Fruit fly (Drosophila melanogaster) whole organism, embryonic: ENCODE data around the gene fne.

Source experiments
- Adf1 ChIP-seq: fragments of 200-800 bp; sonication (Bioruptor generic); IDR thresholded peaks from 2 replicates; pipeline ENCODE4 v1.3.6; 2022; ENCODE audit warnings: missing biosample characterization, missing genetic modification characterization
- B-H1 ChIP-seq: fragments of 200-800 bp; sonication (Bioruptor generic); IDR thresholded peaks from 3 replicates; pipeline ENCODE4 v1.3.6; 2022; ENCODE audit warnings: missing biosample characterization, missing genetic modification characterization
- CG10209 ChIP-seq: fragments of 200-800 bp; sonication (Bioruptor generic); optimal IDR thresholded peaks from 3 replicates; lab custom pipeline; 2017; ENCODE audit warnings: missing biosample characterization, mild to moderate bottlenecking, missing genetic modification characterization, missing genetic modification reagents
- CG1233 ChIP-seq: fragments of 200-800 bp; sonication (Bioruptor generic); optimal IDR thresholded peaks from 4 replicates; lab custom pipeline; 2018; ENCODE audit warnings: missing biosample characterization, mild to moderate bottlenecking, missing genetic modification characterization
- CG12769 ChIP-seq: fragments of 200-800 bp; sonication (Bioruptor generic); optimal IDR thresholded peaks from 2 replicates; lab custom pipeline; 2019; ENCODE audit warnings: missing biosample characterization, mild to moderate bottlenecking, missing genetic modification characterization, moderate library complexity
- CG13894 ChIP-seq: fragments of 200-800 bp; sonication (Bioruptor generic); optimal IDR thresholded peaks from 3 replicates; lab custom pipeline; 2018; ENCODE audit warnings: missing biosample characterization, mild to moderate bottlenecking, missing genetic modification characterization, moderate library complexity
- CG14014 ChIP-seq: fragments of 200-800 bp; sonication (Bioruptor generic); IDR thresholded peaks from 2 replicates; pipeline ENCODE4 v1.3.6; 2022; ENCODE audit warnings: missing biosample characterization, missing genetic modification characterization
- CG14710 ChIP-seq: fragments of 200-800 bp; sonication (Bioruptor generic); optimal IDR thresholded peaks from 3 replicates; lab custom pipeline; 2019; ENCODE audit warnings: missing biosample characterization, mild to moderate bottlenecking, missing genetic modification characterization, moderate library complexity
- CG1529 ChIP-seq: fragments of 200-800 bp; sonication (Bioruptor generic); optimal IDR thresholded peaks from 3 replicates; lab custom pipeline; 2018; ENCODE audit warnings: missing biosample characterization, missing genetic modification characterization
- CG1603 ChIP-seq: fragments of 200-800 bp; sonication (Bioruptor generic); optimal IDR thresholded peaks from 2 replicates; lab custom pipeline; 2019; ENCODE audit warnings: missing biosample characterization, mild to moderate bottlenecking, missing genetic modification characterization, moderate library complexity
- CG17328 ChIP-seq: fragments of 200-800 bp; sonication (Bioruptor generic); IDR thresholded peaks from 2 replicates; pipeline ENCODE4 v1.3.6; 2022; ENCODE audit warnings: missing biosample characterization, missing genetic modification characterization
- CG17802 ChIP-seq: fragments of 200-800 bp; sonication (Bioruptor generic); optimal IDR thresholded peaks from 2 replicates; lab custom pipeline; 2018; ENCODE audit warnings: missing biosample characterization, mild to moderate bottlenecking, missing genetic modification characterization, moderate library complexity
- CG2116 ChIP-seq: fragments of 200-800 bp; sonication (Bioruptor generic); optimal IDR thresholded peaks from 3 replicates; lab custom pipeline; 2018; ENCODE audit warnings: missing biosample characterization, mild to moderate bottlenecking, missing genetic modification characterization
- CG30020 ChIP-seq: fragments of 200-800 bp; optimal IDR thresholded peaks from 2 replicates; lab custom pipeline; 2019; ENCODE audit warnings: missing biosample characterization, mild to moderate bottlenecking, missing genetic modification characterization, moderate library complexity
- CG30431 ChIP-seq: fragments of 200-800 bp; sonication (Bioruptor generic); optimal IDR thresholded peaks from 2 replicates; lab custom pipeline; 2017; ENCODE audit warnings: missing biosample characterization, missing genetic modification characterization
- CG33557 ChIP-seq: fragments of 200-800 bp; sonication (Bioruptor generic); optimal IDR thresholded peaks from 2 replicates; lab custom pipeline; 2019; ENCODE audit warnings: missing biosample characterization, mild to moderate bottlenecking, missing genetic modification characterization, moderate library complexity
- CG3407 ChIP-seq: fragments of 200-800 bp; sonication (Bioruptor generic); optimal IDR thresholded peaks from 2 replicates; lab custom pipeline; 2018; ENCODE audit warnings: missing biosample characterization, mild to moderate bottlenecking, missing genetic modification characterization
- CG4282 ChIP-seq: fragments of 200-800 bp; sonication (Bioruptor generic); optimal IDR thresholded peaks from 2 replicates; lab custom pipeline; 2016; ENCODE audit warnings: missing biosample characterization, missing genetic modification characterization
- CG4328 ChIP-seq: fragments of 200-800 bp; sonication (Bioruptor generic); optimal IDR thresholded peaks from 3 replicates; lab custom pipeline; 2017; ENCODE audit warnings: missing biosample characterization, missing genetic modification reagents, missing genetic modification characterization
- CG4707 ChIP-seq: fragments of 200-800 bp; sonication (Bioruptor generic); optimal IDR thresholded peaks from 2 replicates; lab custom pipeline; 2018; ENCODE audit warnings: missing biosample characterization, mild to moderate bottlenecking, missing genetic modification characterization, moderate library complexity
- CG6254 ChIP-seq: fragments of 200-800 bp; sonication (Bioruptor generic); optimal IDR thresholded peaks from 3 replicates; lab custom pipeline; 2017; ENCODE audit warnings: mild to moderate bottlenecking, missing biosample characterization, missing genetic modification reagents, missing genetic modification characterization
- CG6272 ChIP-seq: fragments of 200-800 bp; sonication (Bioruptor generic); IDR thresholded peaks from 2 replicates; pipeline ENCODE4 v1.3.6; 2022; ENCODE audit warnings: missing biosample characterization, missing genetic modification characterization
- CG6813 ChIP-seq: fragments of 200-800 bp; sonication (Bioruptor generic); optimal IDR thresholded peaks from 2 replicates; lab custom pipeline; 2017; ENCODE audit warnings: missing biosample characterization, missing genetic modification characterization, mild to moderate bottlenecking, moderate library complexity, missing genetic modification reagents
- CG7271 ChIP-seq: fragments of 200-800 bp; sonication (Bioruptor generic); optimal IDR thresholded peaks from 2 replicates; lab custom pipeline; 2018; ENCODE audit warnings: missing biosample characterization, mild to moderate bottlenecking, missing genetic modification characterization, moderate library complexity
- CG8290 ChIP-seq, 3 experiments: fragments of 200-800 bp; sonication (Bioruptor generic); optimal IDR thresholded peaks; 2 replicates each; lab custom pipeline; 2016 to 2019; ENCODE audit warnings: missing biosample characterization in 3 of 3, missing genetic modification characterization in 3 of 3, mild to moderate bottlenecking in 2 of 3, moderate library complexity in 1 of 3
- CG8944 ChIP-seq: fragments of 200-800 bp; sonication (Bioruptor generic); optimal IDR thresholded peaks from 3 replicates; lab custom pipeline; 2016; ENCODE audit warnings: missing biosample characterization, missing genetic modification characterization
- CG9797 ChIP-seq: fragments of 200-800 bp; sonication (Bioruptor generic); optimal IDR thresholded peaks from 3 replicates; lab custom pipeline; 2018; ENCODE audit warnings: missing biosample characterization, mild to moderate bottlenecking, missing genetic modification characterization
- Dad ChIP-seq: fragments of 200-800 bp; sonication (Bioruptor generic); optimal IDR thresholded peaks from 3 replicates; lab custom pipeline; 2016; ENCODE audit warnings: missing biosample characterization, missing genetic modification characterization
- Dek ChIP-seq: fragments of 200-800 bp; sonication (Bioruptor generic); optimal IDR thresholded peaks from 3 replicates; lab custom pipeline; 2019; ENCODE audit warnings: missing biosample characterization, mild to moderate bottlenecking, missing genetic modification characterization, moderate library complexity
- Fer1 ChIP-seq: fragments of 200-800 bp; sonication (Bioruptor generic); optimal IDR thresholded peaks from 2 replicates; lab custom pipeline; 2017; ENCODE audit warnings: missing biosample characterization, mild to moderate bottlenecking, missing genetic modification characterization
- HLHmδ ChIP-seq: fragments of 200-800 bp; sonication (Bioruptor generic); optimal IDR thresholded peaks from 2 replicates; lab custom pipeline; 2018; ENCODE audit warnings: missing biosample characterization, mild to moderate bottlenecking, missing genetic modification characterization, moderate library complexity
- Hmr ChIP-seq: fragments of 200-800 bp; sonication (Bioruptor generic); optimal IDR thresholded peaks from 3 replicates; lab custom pipeline; 2017; ENCODE audit warnings: mild to moderate bottlenecking, missing biosample characterization, missing genetic modification reagents, missing genetic modification characterization
- MTF-1 ChIP-seq: fragments of 200-800 bp; sonication (Bioruptor generic); optimal IDR thresholded peaks from 2 replicates; lab custom pipeline; 2018; ENCODE audit warnings: missing biosample characterization, mild to moderate bottlenecking, missing genetic modification characterization, borderline replicate concordance
- abd-A ChIP-seq: fragments of 200-800 bp; sonication (Bioruptor generic); optimal IDR thresholded peaks from 3 replicates; lab custom pipeline; 2019; ENCODE audit warnings: missing biosample characterization, mild to moderate bottlenecking, missing genetic modification characterization, moderate library complexity
- ap ChIP-seq: fragments of 200-800 bp; sonication (Bioruptor generic); IDR thresholded peaks from 2 replicates; pipeline ENCODE4 v1.3.6; 2022; ENCODE audit warnings: missing biosample characterization, missing genetic modification characterization
- ara ChIP-seq: fragments of 200-800 bp; sonication (Bioruptor generic); IDR thresholded peaks from 2 replicates; pipeline ENCODE4 v1.3.6; 2022; ENCODE audit warnings: missing biosample characterization, missing genetic modification characterization
- ase ChIP-seq: fragments of 200-800 bp; sonication (Bioruptor generic); IDR thresholded peaks from 3 replicates; pipeline ENCODE4 v1.3.6; 2022; ENCODE audit warnings: missing biosample characterization, missing genetic modification characterization
- dmrt11E ChIP-seq: fragments of 200-800 bp; sonication (Bioruptor generic); optimal IDR thresholded peaks from 3 replicates; lab custom pipeline; 2018; ENCODE audit warnings: missing biosample characterization, mild to moderate bottlenecking, missing genetic modification characterization, moderate library complexity
- insv ChIP-seq, 2 experiments: fragments of 200-800 bp; sonication (Bioruptor generic); optimal IDR thresholded peaks; 3 replicates each; lab custom pipeline; 2016 to 2018; ENCODE audit warnings: missing biosample characterization in 2 of 2, missing genetic modification characterization in 2 of 2
- kah ChIP-seq: fragments of 200-800 bp; sonication (Bioruptor generic); optimal IDR thresholded peaks from 2 replicates; lab custom pipeline; 2018; ENCODE audit warnings: missing biosample characterization, mild to moderate bottlenecking, missing genetic modification characterization
- kay ChIP-seq: fragments of 200-800 bp; sonication (Bioruptor generic); optimal IDR thresholded peaks from 2 replicates; lab custom pipeline; 2016; ENCODE audit warnings: missing biosample characterization, missing genetic modification characterization
- ken ChIP-seq: fragments of 200-800 bp; sonication (Bioruptor generic); IDR thresholded peaks from 3 replicates; pipeline ENCODE4 v1.3.6; 2022; ENCODE audit warnings: missing biosample characterization, missing genetic modification characterization
- lab ChIP-seq: fragments of 200-800 bp; sonication (Bioruptor generic); optimal IDR thresholded peaks from 3 replicates; lab custom pipeline; 2017; ENCODE audit warnings: missing biosample characterization, missing genetic modification characterization, mild to moderate bottlenecking, moderate library complexity, missing genetic modification reagents
- luna ChIP-seq: fragments of 200-800 bp; sonication (Bioruptor generic); optimal IDR thresholded peaks from 2 replicates; lab custom pipeline; 2016; ENCODE audit warnings: missing biosample characterization, missing genetic modification characterization
- nmo ChIP-seq: fragments of 200-800 bp; sonication (Bioruptor generic); optimal IDR thresholded peaks from 2 replicates; lab custom pipeline; 2018; ENCODE audit warnings: missing biosample characterization, mild to moderate bottlenecking, missing genetic modification characterization, moderate library complexity
- onecut ChIP-seq: fragments of 200-800 bp; sonication (Bioruptor generic); IDR thresholded peaks from 2 replicates; pipeline ENCODE4 v1.3.6; 2022; ENCODE audit warnings: missing biosample characterization, missing genetic modification characterization
- phol ChIP-seq: fragments of 200-800 bp; sonication (Bioruptor generic); optimal IDR thresholded peaks from 3 replicates; lab custom pipeline; 2018; ENCODE audit warnings: missing biosample characterization, mild to moderate bottlenecking, missing genetic modification characterization, moderate library complexity
- stwl ChIP-seq: fragments of 200-800 bp; sonication (Bioruptor generic); optimal IDR thresholded peaks from 3 replicates; lab custom pipeline; 2018; ENCODE audit warnings: missing biosample characterization, mild to moderate bottlenecking, missing genetic modification characterization, moderate library complexity
- tap ChIP-seq: fragments of 200-800 bp; optimal IDR thresholded peaks from 3 replicates; lab custom pipeline; 2019; ENCODE audit warnings: missing biosample characterization, mild to moderate bottlenecking, missing genetic modification characterization, moderate library complexity
- yki ChIP-seq: fragments of >200 bp; optimal IDR thresholded peaks from 3 replicates; lab custom pipeline; 2018

Gene fne

dm6 chrX:12947670-12948069, 30.4 kb downstream of the fne start (continued):
- TF ChIP-seq stwl (tag; lab: Kevin White, UChicago) = peak; percentile 62
- TF ChIP-seq dmrt11E (tag; lab: Kevin White, UChicago) = no peak
- peak in 1 of 2 experiments; percentile 16 for TF ChIP-seq insv (GFP tag; optimal IDR thresholded peaks at IDR 0.05; lab: Kevin White, UChicago)
- no peak for TF ChIP-seq CG9797 (GFP tag; lab: Kevin White, UChicago)
- TF ChIP-seq yki (lab: Kevin White, UChicago) = no peak
- TF ChIP-seq ken = no peak
- peak; percentile 58 for TF ChIP-seq lab
- TF ChIP-seq CG4282 (GFP tag; lab: Kevin White, UChicago) = no peak
- TF ChIP-seq CG17802 (tag; lab: Kevin White, UChicago) = no peak
- TF ChIP-seq ara (GFP tag; lab: Robert Waterston, UW) = peak; percentile 27; the same call in 1 of the 2 replicates
- peak; percentile 5 for TF ChIP-seq CG2116 (GFP tag; lab: Kevin White, UChicago)
- TF ChIP-seq kay (GFP tag; lab: Kevin White, UChicago) = no peak
- peak; percentile 31 for TF ChIP-seq CG14710 (tag; lab: Kevin White, UChicago)
- TF ChIP-seq CG1603 (tag; lab: Kevin White, UChicago) = peak; percentile 24
- no peak for TF ChIP-seq tap (tag; lab: Kevin White, UChicago)
- peak; percentile 50 for TF ChIP-seq CG17328 (GFP tag; lab: Robert Waterston, UW)
- peak; percentile 22 for TF ChIP-seq CG10209
- no peak for TF ChIP-seq CG14014
- peak; percentile 9 for TF ChIP-seq CG1529 (GFP tag; lab: Kevin White, UChicago)
- TF ChIP-seq CG30431 (GFP tag; lab: Kevin White, UChicago) = peak; percentile 17
- peak; percentile 55 for TF ChIP-seq CG33557
- no peak for TF ChIP-seq CG30020
- TF ChIP-seq CG6272 (GFP tag; lab: Robert Waterston, UW) = no peak
- peak; percentile 5 for TF ChIP-seq kah
- TF ChIP-seq onecut (GFP tag; lab: Robert Waterston, UW) = peak; percentile 69
- TF ChIP-seq CG6813 = peak; percentile 53
- TF ChIP-seq HLHmδ = peak; percentile 47
- TF ChIP-seq Adf1 (GFP tag; lab: Robert Waterston, UW) = no peak
- no peak for TF ChIP-seq ase (GFP tag; lab: Robert Waterston, UW)
- TF ChIP-seq CG4707 (GFP tag; lab: Kevin White, UChicago) = peak; percentile 43
- peak; percentile 91 for TF ChIP-seq CG7271 (tag; lab: Kevin White, UChicago)
- TF ChIP-seq CG4328 (GFP tag; lab: Kevin White, UChicago) = peak; percentile 45
- TF ChIP-seq Dad = no peak
- TF ChIP-seq B-H1 (GFP tag; lab: Robert Waterston, UW) = no peak
- no peak for TF ChIP-seq abd-A (tag; lab: Kevin White, UChicago)
- TF ChIP-seq CG8944 (GFP tag; lab: Kevin White, UChicago) = no peak
- TF ChIP-seq phol (tag; lab: Kevin White, UChicago) = peak; percentile 37
- TF ChIP-seq CG3407 (GFP tag; lab: Kevin White, UChicago) = no peak
- no peak for TF ChIP-seq ap (GFP tag; lab: Robert Waterston, UW)
- TF ChIP-seq Fer1 (GFP tag; lab: Kevin White, UChicago) = peak; percentile 41
- TF ChIP-seq CG12769 (tag; lab: Kevin White, UChicago) = no peak
- TF ChIP-seq CG1233 (GFP tag; lab: Kevin White, UChicago) = peak; percentile 67
- no peak for TF ChIP-seq Dek (tag; lab: Kevin White, UChicago)
- peak; percentile 9 for TF ChIP-seq CG13894 (tag; lab: Kevin White, UChicago)
- peak; percentile 2 for TF ChIP-seq nmo (GFP tag; lab: Kevin White, UChicago)
- TF ChIP-seq CG8290 (GFP tag; optimal IDR thresholded peaks at IDR 0.05; lab: Kevin White, UChicago) = no peak
- TF ChIP-seq CG8290 (tag; optimal IDR thresholded peaks at IDR 0.05; lab: Kevin White, UChicago) = peak in 1 of 2 experiments; percentile 60
- TF ChIP-seq CG6254 (GFP tag; lab: Kevin White, UChicago) = peak; percentile 25
- TF ChIP-seq Hmr (GFP tag; lab: Kevin White, UChicago) = peak; percentile 51
- TF ChIP-seq luna (GFP tag; lab: Kevin White, UChicago) = no peak
- TF ChIP-seq MTF-1 (GFP tag; lab: Kevin White, UChicago) = peak; percentile 67
